Worm (Caenorhabditis elegans): Measurements from ENCODE around the gene Y73F8A.1159.
A peak's percentile ranks its signal among the peaks of the same experiment; 100 is the strongest.

The Y73F8A.1159 gene

DNA sequence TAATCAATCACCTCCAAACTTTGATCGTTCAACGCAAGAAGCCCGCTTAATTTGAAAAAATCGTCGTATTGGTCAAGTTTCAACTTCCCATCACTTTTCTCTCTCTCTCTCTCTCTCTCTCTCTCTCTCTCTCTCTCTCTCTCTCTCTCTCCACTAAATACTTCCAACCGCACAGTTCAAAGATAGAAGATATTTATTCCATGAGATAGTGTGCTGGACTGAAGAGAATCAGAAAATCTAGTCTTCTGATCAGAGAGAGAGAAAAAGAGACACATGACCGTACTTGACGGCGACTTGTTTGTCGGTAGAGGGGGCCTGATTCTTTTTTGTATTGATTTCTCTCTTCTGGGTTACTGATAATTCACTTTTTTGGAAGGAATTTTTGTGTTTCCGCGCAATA is 7.8 kb upstream of the Y73F8A.1159 start (continued):
- no peak for TF ChIP-seq skn-1 (tag; optimal IDR thresholded peaks at IDR 0.05)
- TF ChIP-seq mdl-1 (tag; optimal IDR thresholded peaks at IDR 0.05): no peak
- TF ChIP-seq lin-39 (tag; optimal IDR thresholded peaks at IDR 0.05): no peak
- TF ChIP-seq eor-1 (tag; optimal IDR thresholded peaks at IDR 0.05): no peak
- TF ChIP-seq snpc-4 (tag; optimal IDR thresholded peaks at IDR 0.05): no peak
- no peak for TF ChIP-seq daf-12 (tag; optimal IDR thresholded peaks at IDR 0.05)
- TF ChIP-seq fkh-2 (tag; optimal IDR thresholded peaks at IDR 0.05): no peak
- TF ChIP-seq unc-39 (tag; optimal IDR thresholded peaks at IDR 0.05): no peak
- no peak for TF ChIP-seq nhr-77 (tag; optimal IDR thresholded peaks at IDR 0.05)
- TF ChIP-seq nhr-25 (tag; optimal IDR thresholded peaks at IDR 0.05): peak; percentile 80
- TF ChIP-seq pha-4 (tag; optimal IDR thresholded peaks at IDR 0.05): no peak
- TF ChIP-seq hmg-11 (tag; optimal IDR thresholded peaks at IDR 0.05): no peak
- no peak for TF ChIP-seq nhr-67 (tag; optimal IDR thresholded peaks at IDR 0.05)

- no peak for TF ChIP-seq nhr-12 (tag; optimal IDR thresholded peaks at IDR 0.05)
- TF ChIP-seq lsy-12 (tag; optimal IDR thresholded peaks at IDR 0.05): no peak
- peak in 1 of 3 experiments; percentile 39 for TF ChIP-seq elt-3 (tag; optimal IDR thresholded peaks at IDR 0.05)
- peak; percentile 67 for TF ChIP-seq elt-2 (tag; optimal IDR thresholded peaks at IDR 0.05)
- TF ChIP-seq ceh-82 (tag; optimal IDR thresholded peaks at IDR 0.05): no peak
- TF ChIP-seq fos-1 (tag; optimal IDR thresholded peaks at IDR 0.05): no peak
Measured at ce11 chrIV:15395260-15395844, 4.5 kb upstream of the Y73F8A.1159 start.

DNA sequence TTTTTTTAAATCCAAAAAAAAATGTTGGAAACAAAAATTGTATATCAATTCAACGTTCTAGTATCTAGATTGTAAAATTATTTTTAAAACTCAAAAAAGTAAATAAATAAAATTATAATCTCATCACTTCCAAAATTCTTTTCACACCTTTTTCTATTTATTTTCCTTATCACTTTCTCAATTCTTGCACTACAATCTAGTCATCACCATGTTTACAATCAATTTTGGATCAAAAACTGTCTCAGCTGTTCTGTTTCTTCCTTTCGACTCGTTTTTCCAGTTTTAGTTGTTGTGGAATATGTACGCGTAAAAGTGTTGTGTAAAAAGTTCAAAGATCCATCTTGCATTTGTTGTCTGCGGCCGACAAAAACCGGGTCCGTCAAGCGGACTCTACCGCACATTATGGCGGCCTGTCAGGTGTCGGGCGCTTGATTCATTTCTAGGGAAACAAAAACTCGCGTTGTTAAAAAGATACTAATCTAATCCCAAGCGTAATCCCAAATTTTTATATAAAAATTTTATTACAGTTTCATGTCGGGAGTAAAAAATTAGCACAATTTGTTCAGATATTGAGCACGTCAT is 3.8 kb upstream of the Y73F8A.1159 start:
- TF ChIP-seq unc-62 (GFP tag; optimal IDR thresholded peaks at IDR 0.05) (no peak), elt-2 (tag; optimal IDR thresholded peaks at IDR 0.05) (peak; percentile 35), snpc-4 (tag; optimal IDR thresholded peaks at IDR 0.05) (peak; percentile 75)

- no peak for TF ChIP-seq ceh-16 (tag; optimal IDR thresholded peaks at IDR 0.05)
- no peak for TF ChIP-seq pha-4 (tag; optimal IDR thresholded peaks at IDR 0.05)
- TF ChIP-seq elt-2 (tag; optimal IDR thresholded peaks at IDR 0.05): peak; percentile 83
- no peak for TF ChIP-seq nfya-1 (tag; optimal IDR thresholded peaks at IDR 0.05; ENCODE audit: insufficient read depth)
- TF ChIP-seq mdl-1 (tag; optimal IDR thresholded peaks at IDR 0.05): peak; percentile 16
- no peak for TF ChIP-seq ceh-9 (tag; optimal IDR thresholded peaks at IDR 0.05)
- no peak for TF ChIP-seq elt-3 (tag; optimal IDR thresholded peaks at IDR 0.05)
- no peak for TF ChIP-seq zag-1 (tag; optimal IDR thresholded peaks at IDR 0.05)
- no peak for TF ChIP-seq ZK546.5 (tag; optimal IDR thresholded peaks at IDR 0.05)
- no peak for TF ChIP-seq R02D3.7 (tag; optimal IDR thresholded peaks at IDR 0.05)
- peak; percentile 36 for TF ChIP-seq jun-1 (tag; optimal IDR thresholded peaks at IDR 0.05)
- TF ChIP-seq skn-1 (tag; optimal IDR thresholded peaks at IDR 0.05): no peak
- no peak for TF ChIP-seq fos-1 (tag; optimal IDR thresholded peaks at IDR 0.05)
- no peak for TF ChIP-seq ztf-4 (tag; optimal IDR thresholded peaks at IDR 0.05)
- no peak for TF ChIP-seq lin-39 (tag; optimal IDR thresholded peaks at IDR 0.05)
- no peak for TF ChIP-seq eor-1 (tag; optimal IDR thresholded peaks at IDR 0.05)
- peak; percentile 87 for TF ChIP-seq pqm-1 (tag; optimal IDR thresholded peaks at IDR 0.05)
- no peak for TF ChIP-seq snpc-4 (tag; optimal IDR thresholded peaks at IDR 0.05)
Measured at ce11 chrIV:15393186-15393585, 2.4 kb upstream of the Y73F8A.1159 start.

ce11 chrIV:15391549-15391948 is 722 bp upstream of the Y73F8A.1159 start:
- TF ChIP-seq pha-4 (tag; optimal IDR thresholded peaks at IDR 0.05) (no peak), elt-2 (tag; optimal IDR thresholded peaks at IDR 0.05) (peak; percentile 14)

DNA sequence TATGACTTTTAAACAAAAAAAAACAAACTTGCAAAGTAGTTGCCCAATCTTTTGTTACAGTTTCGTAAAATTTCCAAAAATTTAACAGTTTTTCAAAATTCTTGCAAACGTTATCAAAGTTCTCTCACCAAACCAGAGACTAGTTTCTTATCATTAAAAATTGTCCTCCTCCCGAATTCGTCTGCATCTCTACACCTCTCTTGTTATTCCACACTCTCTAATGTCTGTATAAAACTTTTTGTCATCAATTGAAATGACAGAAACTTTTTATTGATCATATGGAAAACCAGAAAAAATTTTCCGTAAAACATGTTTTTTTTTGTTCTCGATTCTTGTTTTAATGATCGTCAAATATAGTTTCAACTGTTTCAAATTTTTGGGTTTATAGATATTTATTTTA is 5.6 kb downstream of the Y73F8A.1159 start:
- TF ChIP-seq elt-2 (tag; optimal IDR thresholded peaks at IDR 0.05): peak; percentile 85
- peak; percentile 63 for TF ChIP-seq nhr-43 (tag; optimal IDR thresholded peaks at IDR 0.05; ENCODE audit: poor library complexity, severe bottlenecking)
- peak; percentile 50 for TF ChIP-seq nhr-23 (tag; optimal IDR thresholded peaks at IDR 0.05)
- no peak for TF ChIP-seq ztf-4 (tag; optimal IDR thresholded peaks at IDR 0.05)
- TF ChIP-seq lsy-12 (tag; optimal IDR thresholded peaks at IDR 0.05): no peak
- peak; percentile 85 for TF ChIP-seq pqm-1 (tag; optimal IDR thresholded peaks at IDR 0.05)
- peak; percentile 2 for TF ChIP-seq jun-1 (tag; optimal IDR thresholded peaks at IDR 0.05)
- peak; percentile 47 for TF ChIP-seq pha-4 (tag; optimal IDR thresholded peaks at IDR 0.05)
- peak; percentile 88 for TF ChIP-seq skn-1 (tag; optimal IDR thresholded peaks at IDR 0.05)

All from whole organism, L3 larva.